Worm (Caenorhabditis elegans) whole organism, L1 larva: Measurements from ENCODE around the gene F42F12.3.

ENCODE experiments used
- C16A3.4 ChIP-seq: fragments of 150-350 bp; optimal IDR thresholded peaks from 2 replicates; lab custom pipeline; 2014; ENCODE audit warnings: missing biosample characterization, missing genetic modification characterization
- C34B4.2 ChIP-seq: sonication (generic microtip); optimal IDR thresholded peaks from 2 replicates; lab custom pipeline; 2017; ENCODE audit warnings: mild to moderate bottlenecking, missing genetic modification characterization, missing compliant biosample characterization
- Y116A8C.19 ChIP-seq: sonication (generic microtip); optimal IDR thresholded peaks from 2 replicates; lab custom pipeline; 2016; ENCODE audit warnings: missing compliant biosample characterization, missing genetic modification characterization, borderline replicate concordance
- alr-1 ChIP-seq: fragments of 200-800 bp; sonication (Bioruptor generic); optimal IDR thresholded peaks from 2 replicates; lab custom pipeline; 2018; ENCODE audit warnings: borderline replicate concordance, mild to moderate bottlenecking, missing genetic modification characterization, missing compliant biosample characterization
- aly-2 ChIP-seq: fragments of 150-350 bp; optimal IDR thresholded peaks from 2 replicates; lab custom pipeline; 2014; ENCODE audit warnings: missing biosample characterization, missing genetic modification characterization
- ama-1 ChIP-seq: fragments of 150-350 bp; optimal IDR thresholded peaks from 2 replicates; lab custom pipeline; 2014
- blmp-1 ChIP-seq: fragments of 150-350 bp; optimal IDR thresholded peaks from 2 replicates; lab custom pipeline; 2014; ENCODE audit warnings: missing biosample characterization, missing genetic modification characterization
- ceh-82 ChIP-seq, 3 experiments: fragments of 150-350 bp in 1 of 3; sonication (generic microtip) in 2 of 3; optimal IDR thresholded peaks; 2 replicates each; lab custom pipeline; 2014 to 2017; ENCODE audit warnings: missing biosample characterization in 3 of 3, missing genetic modification characterization in 3 of 3
- ceh-88 ChIP-seq: fragments of 200-800 bp; sonication (Bioruptor generic); IDR thresholded peaks from 2 replicates; pipeline ENCODE4 v1.3.6; 2022; ENCODE audit warnings: missing genetic modification characterization, missing compliant biosample characterization
- ceh-90 ChIP-seq: sonication (generic microtip); optimal IDR thresholded peaks from 2 replicates; lab custom pipeline; 2016; ENCODE audit warnings: missing genetic modification characterization, missing compliant biosample characterization
- ces-1 ChIP-seq: fragments of 150-350 bp; optimal IDR thresholded peaks from 2 replicates; lab custom pipeline; 2014; ENCODE audit warnings: missing biosample characterization, missing genetic modification reagents, missing genetic modification characterization
- fkh-10 ChIP-seq: sonication (generic microtip); optimal IDR thresholded peaks from 2 replicates; lab custom pipeline; 2017; ENCODE audit warnings: missing biosample characterization, missing genetic modification reagents, missing genetic modification characterization
- fkh-8 ChIP-seq: sonication (generic microtip); optimal IDR thresholded peaks from 2 replicates; lab custom pipeline; 2016; ENCODE audit warnings: mild to moderate bottlenecking, missing genetic modification characterization, missing compliant biosample characterization
- fos-1 ChIP-seq: fragments of 150-350 bp; optimal IDR thresholded peaks from 2 replicates; lab custom pipeline; 2014; ENCODE audit warnings: missing biosample characterization, missing genetic modification characterization
- hlh-4 ChIP-seq: sonication (generic microtip); optimal IDR thresholded peaks from 2 replicates; lab custom pipeline; 2016; ENCODE audit warnings: mild to moderate bottlenecking, missing genetic modification characterization, missing compliant biosample characterization
- irx-1 ChIP-seq: sonication (generic microtip); optimal IDR thresholded peaks from 2 replicates; lab custom pipeline; 2016; ENCODE audit warnings: missing genetic modification characterization, missing compliant biosample characterization
- jun-1 ChIP-seq: fragments of 150-350 bp; optimal IDR thresholded peaks from 2 replicates; lab custom pipeline; 2014; ENCODE audit warnings: missing biosample characterization, missing genetic modification reagents, missing genetic modification characterization
- lin-15B ChIP-seq: fragments of 150-350 bp; sonication (generic microtip); optimal IDR thresholded peaks from 3 replicates; lab custom pipeline; 2014; ENCODE audit warnings: missing biosample characterization, missing genetic modification characterization
- lsy-2 ChIP-seq, 2 experiments: fragments of 150-350 bp; optimal IDR thresholded peaks; 2 replicates each; lab custom pipeline; 2014; ENCODE audit warnings: missing biosample characterization in 2 of 2, missing genetic modification characterization in 2 of 2
- mef-2 ChIP-seq: fragments of 150-350 bp; optimal IDR thresholded peaks from 2 replicates; lab custom pipeline; 2014; ENCODE audit warnings: missing biosample characterization, missing genetic modification characterization
- nhr-11 ChIP-seq: fragments of 150-350 bp; optimal IDR thresholded peaks from 2 replicates; lab custom pipeline; 2014; ENCODE audit warnings: missing biosample characterization, missing genetic modification characterization
- nhr-19 ChIP-seq: fragments of 200-800 bp; sonication (Bioruptor generic); conservative IDR thresholded peaks from 2 replicates; pipeline ENCODE4 v1.3.6; 2022; ENCODE audit warnings: missing genetic modification characterization, missing compliant biosample characterization
- nhr-20 ChIP-seq: sonication (generic microtip); optimal IDR thresholded peaks from 2 replicates; lab custom pipeline; 2016; ENCODE audit warnings: mild to moderate bottlenecking, missing genetic modification characterization, missing compliant biosample characterization
- nhr-47 ChIP-seq: sonication (generic microtip); optimal IDR thresholded peaks from 2 replicates; lab custom pipeline; 2016; ENCODE audit warnings: mild to moderate bottlenecking, missing genetic modification characterization, moderate library complexity, missing compliant biosample characterization
- nhr-71 ChIP-seq: sonication (generic microtip); optimal IDR thresholded peaks from 2 replicates; lab custom pipeline; 2016; ENCODE audit warnings: mild to moderate bottlenecking, missing genetic modification characterization, moderate library complexity, missing compliant biosample characterization
- nhr-77 ChIP-seq: fragments of 150-350 bp; optimal IDR thresholded peaks from 2 replicates; lab custom pipeline; 2014; ENCODE audit warnings: missing biosample characterization, missing genetic modification characterization
- nhr-84 ChIP-seq: sonication (generic microtip); optimal IDR thresholded peaks from 2 replicates; lab custom pipeline; 2017; ENCODE audit warnings: missing biosample characterization, missing genetic modification characterization
- nhr-85 ChIP-seq: sonication (generic microtip); peaks from one replicate; lab custom pipeline; 2016; ENCODE audit warnings: missing genetic modification characterization, inconsistent platforms, missing compliant biosample characterization
- nhr-90 ChIP-seq: sonication (generic microtip); optimal IDR thresholded peaks from 2 replicates; lab custom pipeline; 2016; ENCODE audit warnings: mild to moderate bottlenecking, missing genetic modification characterization, missing compliant biosample characterization; ENCODE audit not compliant: poor library complexity
- pag-3 ChIP-seq: sonication (generic microtip); optimal IDR thresholded peaks from 2 replicates; lab custom pipeline; 2017; ENCODE audit warnings: missing genetic modification characterization, mild to moderate bottlenecking, missing compliant biosample characterization, antibody characterized with exemption, borderline replicate concordance; ENCODE audit not compliant: insufficient read depth
- sox-4 ChIP-seq: sonication (generic microtip); optimal IDR thresholded peaks from 2 replicates; lab custom pipeline; 2016; ENCODE audit warnings: missing genetic modification characterization, missing compliant biosample characterization
- tbx-2 ChIP-seq: sonication (generic microtip); optimal IDR thresholded peaks from 2 replicates; lab custom pipeline; 2016; ENCODE audit warnings: missing genetic modification characterization, missing compliant biosample characterization
- unc-30 ChIP-seq: sonication (generic microtip); optimal IDR thresholded peaks from 2 replicates; lab custom pipeline; 2017; ENCODE audit warnings: missing biosample characterization, missing genetic modification characterization
- unc-98 ChIP-seq: fragments of 200-800 bp; sonication (Bioruptor generic); IDR thresholded peaks from 2 replicates; pipeline ENCODE4 v1.3.6; 2022; ENCODE audit warnings: missing genetic modification characterization, missing compliant biosample characterization
- ztf-11 ChIP-seq, 2 experiments: sonication (generic microtip); optimal IDR thresholded peaks; 2 replicates each; lab custom pipeline; 2016 to 2017; ENCODE audit warnings: missing genetic modification characterization in 2 of 2, missing biosample characterization in 1 of 2, missing compliant biosample characterization in 1 of 2
- ztf-4 ChIP-seq: fragments of 150-350 bp; optimal IDR thresholded peaks from 2 replicates; lab custom pipeline; 2014; ENCODE audit warnings: missing biosample characterization, missing genetic modification characterization

The F42F12.3 gene

DNA sequence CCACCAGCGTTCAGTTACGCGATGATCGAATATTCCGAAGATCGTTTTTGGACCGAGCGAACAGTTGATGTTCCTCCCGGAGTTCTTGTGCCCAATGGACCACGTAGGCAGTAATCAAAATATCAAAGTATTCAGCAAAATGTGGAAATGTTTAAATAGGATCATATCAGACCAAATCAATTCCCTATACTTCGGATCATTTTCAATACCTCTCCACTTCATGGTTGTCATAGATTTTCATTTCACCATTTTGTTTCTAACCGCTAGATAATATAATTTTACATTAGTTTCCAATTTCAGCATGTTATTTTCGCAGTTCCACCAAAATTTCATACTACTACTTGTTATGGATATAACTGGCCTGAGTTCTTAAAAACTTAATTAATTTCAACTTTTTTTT, 32.8 kb upstream of the F42F12.3 start:
- no peak for TF ChIP-seq ztf-4
- no peak for TF ChIP-seq fos-1 (tag; lab: Kevin White, UChicago)
- no peak for TF ChIP-seq nhr-11
- no peak for TF ChIP-seq nhr-77 (tag; lab: Kevin White, UChicago)
- no peak for TF ChIP-seq nhr-71
- TF ChIP-seq lin-15B (tag; lab: Kevin White, UChicago) = no peak
- no peak for TF ChIP-seq nhr-84 (tag; lab: Kevin White, UChicago)
- no peak for TF ChIP-seq hlh-4 (tag; lab: Kevin White, UChicago)
- no peak for TF ChIP-seq nhr-19
- no peak for TF ChIP-seq ces-1 (GFP tag; lab: Kevin White, UChicago)
- TF ChIP-seq blmp-1 (tag; lab: Kevin White, UChicago) = no peak
- TF ChIP-seq mef-2 (tag; lab: Kevin White, UChicago) = no peak
- no peak for TF ChIP-seq alr-1 (tag; lab: Kevin White, UChicago)
- TF ChIP-seq nhr-47 (tag; lab: Kevin White, UChicago) = no peak
- TF ChIP-seq ceh-90 (tag; lab: Kevin White, UChicago) = no peak
- TF ChIP-seq ceh-88 = no peak
- TF ChIP-seq unc-98 = no peak
- no peak for TF ChIP-seq aly-2 (tag; lab: Kevin White, UChicago)
- TF ChIP-seq, all 84 proteins: peak for 0

DNA sequence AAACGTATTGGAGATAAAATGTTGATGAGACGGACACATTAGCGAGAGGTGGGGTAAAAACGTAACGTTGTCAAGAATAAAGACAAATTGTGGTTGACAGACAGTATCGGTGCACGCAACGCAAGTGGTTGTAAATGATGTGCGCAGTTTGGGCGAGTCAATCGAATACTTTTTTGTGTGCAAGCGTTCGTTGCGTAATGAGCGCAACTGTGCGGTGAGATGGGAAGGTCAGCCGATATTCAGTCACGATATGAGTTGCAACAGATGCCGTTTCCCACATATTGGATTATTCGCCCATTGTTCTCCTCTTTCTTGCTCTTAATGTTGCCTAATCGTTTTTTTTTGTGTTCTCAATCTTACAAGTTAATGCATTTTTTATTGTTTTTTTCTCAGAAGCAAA, 29.6 kb upstream of the F42F12.3 start, which contains the start of gene ceh-40:
Gene ceh-40, minus strand, starts transcription at position 41 of the 400 bp plus-strand sequence.
- TF ChIP-seq nhr-90 (tag; lab: Kevin White, UChicago) (no peak), jun-1 (tag; lab: Kevin White, UChicago) (no peak), C34B4.2 (no peak), lsy-2 (tag; optimal IDR thresholded peaks at IDR 0.05; lab: Kevin White, UChicago) (no peak), fkh-8 (tag; lab: Kevin White, UChicago) (no peak), nhr-20 (tag; lab: Kevin White, UChicago) (no peak), irx-1 (no peak), pag-3 (tag; lab: Kevin White, UChicago) (no peak)

DNA sequence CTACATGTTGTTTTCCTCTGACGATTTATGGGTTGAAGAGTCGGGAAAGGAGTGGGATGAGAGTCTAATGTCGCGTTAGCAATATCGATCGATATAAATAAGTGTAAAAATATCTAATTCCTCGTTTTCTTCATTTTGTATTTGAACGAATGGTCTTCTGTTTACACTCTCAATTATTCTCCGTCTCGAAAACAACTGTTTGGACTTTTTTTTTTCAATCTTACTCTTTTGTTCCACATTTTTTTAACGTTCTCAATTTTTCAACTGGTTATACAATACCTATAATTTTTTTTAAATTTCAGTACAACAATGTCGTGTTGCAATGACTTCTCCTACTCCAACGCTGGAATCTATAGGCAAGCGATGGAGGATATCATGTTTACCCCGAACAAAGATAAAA, 29.0 kb upstream of the F42F12.3 start, which contains the start of gene F17A2.13:
Gene F17A2.13, plus strand, starts transcription at position 301 of the 400 bp plus-strand sequence.
- TF ChIP-seq C16A3.4 (tag; lab: Kevin White, UChicago) = no peak
- TF ChIP-seq mef-2 (tag; lab: Kevin White, UChicago) = no peak
- no peak for TF ChIP-seq nhr-20 (tag; lab: Kevin White, UChicago)
- no peak for TF ChIP-seq nhr-77 (tag; lab: Kevin White, UChicago)
- no peak for TF ChIP-seq lsy-2 (tag; optimal IDR thresholded peaks at IDR 0.05; lab: Kevin White, UChicago)
- TF ChIP-seq aly-2 (tag; lab: Kevin White, UChicago) = no peak
- TF ChIP-seq ama-1 = no peak
- TF ChIP-seq tbx-2 (tag; lab: Kevin White, UChicago) = no peak
- no peak for TF ChIP-seq Y116A8C.19 (tag; lab: Kevin White, UChicago)
- TF ChIP-seq nhr-85 (tag; lab: Kevin White, UChicago) = no peak
- no peak for TF ChIP-seq fkh-10 (GFP tag; lab: Kevin White, UChicago)
- TF ChIP-seq nhr-47 (tag; lab: Kevin White, UChicago) = no peak

DNA sequence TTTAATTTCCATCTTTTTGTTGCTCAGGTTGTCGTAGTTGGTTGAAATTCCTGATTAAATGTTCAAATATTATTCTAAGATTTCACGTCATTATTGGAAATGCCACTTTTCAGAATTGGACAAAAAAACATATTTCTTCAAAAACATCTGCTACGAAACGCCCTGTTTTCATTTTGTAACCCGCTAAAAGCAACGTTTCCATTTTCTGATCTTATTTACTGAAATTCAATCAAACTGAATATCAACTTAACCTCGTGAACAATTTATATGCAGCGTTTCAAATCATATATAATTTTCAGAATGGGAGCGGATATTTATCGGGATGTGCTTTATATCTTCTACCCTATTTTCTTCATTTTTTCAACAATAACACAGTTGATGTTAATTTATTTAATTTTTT, 26.9 kb upstream of the F42F12.3 start, which contains the start of gene srd-40:
Gene srd-40, plus strand, starts transcription at position 301 of the 400 bp plus-strand sequence.
- TF ChIP-seq unc-98 (no peak), fkh-8 (tag; lab: Kevin White, UChicago) (peak; percentile 44), aly-2 (tag; lab: Kevin White, UChicago) (no peak), hlh-4 (tag; lab: Kevin White, UChicago) (peak; percentile 19)

DNA sequence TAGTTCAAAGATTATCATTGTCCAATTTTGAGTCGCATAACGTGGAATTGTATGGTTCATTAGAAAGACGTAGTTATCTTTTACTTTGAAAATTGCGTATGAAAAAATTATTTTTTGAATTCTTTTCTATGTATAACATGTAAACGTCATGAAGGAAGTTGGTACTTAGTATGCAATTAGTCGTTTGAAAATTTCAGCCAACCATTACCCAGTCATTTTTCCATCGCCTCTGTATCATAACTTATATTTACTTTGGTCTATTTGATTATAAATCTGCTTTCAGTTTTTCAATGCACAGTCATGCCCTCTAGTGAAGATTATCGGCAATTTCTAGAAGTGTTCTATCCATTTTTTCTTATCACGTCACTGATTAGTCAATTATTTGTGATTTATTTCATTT, 24.0 kb upstream of the F42F12.3 start, which contains the start of gene srd-41:
Gene srd-41, plus strand, starts transcription at position 301 of the 400 bp plus-strand sequence.
- no peak for TF ChIP-seq ztf-11 (tag; optimal IDR thresholded peaks at IDR 0.05; lab: Kevin White, UChicago)
- TF ChIP-seq sox-4 (tag; lab: Kevin White, UChicago) = no peak
- TF ChIP-seq ceh-82 (tag; optimal IDR thresholded peaks at IDR 0.05; lab: Kevin White, UChicago) = no peak
- TF ChIP-seq unc-30 = no peak
- TF ChIP-seq nhr-77 (tag; lab: Kevin White, UChicago) = no peak
- TF ChIP-seq, all 84 proteins: peak for 0
